Worm (Caenorhabditis elegans) whole organism, mixed stage, embryonic: Measurements from ENCODE around the gene chd-3.

ENCODE experiments used
- M03D4.4 ChIP-seq: sonication (generic microtip); optimal IDR thresholded peaks from 2 replicates; lab custom pipeline; 2017; ENCODE audit warnings: mild to moderate bottlenecking, missing genetic modification characterization, missing compliant biosample characterization
- bed-3 ChIP-seq: fragments of 200-800 bp; sonication (Bioruptor generic); optimal IDR thresholded peaks from 3 replicates; lab custom pipeline; 2018; ENCODE audit warnings: mild to moderate bottlenecking, missing genetic modification characterization, moderate library complexity, missing compliant biosample characterization
- blmp-1 ChIP-seq: fragments of 150-350 bp; optimal IDR thresholded peaks from 2 replicates; lab custom pipeline; 2014; ENCODE audit warnings: missing biosample characterization, missing genetic modification characterization
- ceh-39 ChIP-seq: fragments of 150-350 bp; optimal IDR thresholded peaks from 2 replicates; lab custom pipeline; 2014; ENCODE audit warnings: missing biosample characterization, missing genetic modification characterization
- ceh-43 ChIP-seq: fragments of 200-800 bp; sonication (Bioruptor generic); optimal IDR thresholded peaks from 2 replicates; lab custom pipeline; 2018; ENCODE audit warnings: mild to moderate bottlenecking, missing genetic modification characterization, moderate library complexity, missing compliant biosample characterization
- ceh-83 ChIP-seq: fragments of 200-800 bp; sonication (Bioruptor generic); optimal IDR thresholded peaks from 2 replicates; lab custom pipeline; 2018; ENCODE audit warnings: mild to moderate bottlenecking, missing genetic modification characterization, missing compliant biosample characterization
- cnd-1 ChIP-seq: fragments of 200-800 bp; sonication (Bioruptor generic); optimal IDR thresholded peaks from 2 replicates; lab custom pipeline; 2018; ENCODE audit warnings: mild to moderate bottlenecking, missing genetic modification characterization, missing compliant biosample characterization
- drap-1 ChIP-seq: fragments of 200-800 bp; sonication (Bioruptor generic); optimal IDR thresholded peaks from 3 replicates; lab custom pipeline; 2018; ENCODE audit warnings: mild to moderate bottlenecking, missing genetic modification characterization, missing compliant biosample characterization
- elt-1 ChIP-seq: sonication (generic microtip); optimal IDR thresholded peaks from 2 replicates; lab custom pipeline; 2017; ENCODE audit warnings: missing genetic modification characterization, mild to moderate bottlenecking, missing compliant biosample characterization, antibody characterized with exemption, moderate library complexity, borderline replicate concordance; ENCODE audit not compliant: insufficient read depth
- elt-3 ChIP-seq: fragments of 150-350 bp; optimal IDR thresholded peaks from 2 replicates; lab custom pipeline; 2014; ENCODE audit warnings: missing biosample characterization, missing genetic modification characterization
- flh-1 ChIP-seq: fragments of 200-800 bp; sonication (Bioruptor generic); optimal IDR thresholded peaks from 2 replicates; lab custom pipeline; 2018; ENCODE audit warnings: mild to moderate bottlenecking, missing genetic modification characterization, moderate library complexity, missing compliant biosample characterization
- ham-2 ChIP-seq: fragments of 200-800 bp; sonication (Bioruptor generic); optimal IDR thresholded peaks from 2 replicates; lab custom pipeline; 2018; ENCODE audit warnings: mild to moderate bottlenecking, missing genetic modification characterization, missing compliant biosample characterization
- hlh-1 ChIP-seq: fragments of 150-350 bp; optimal IDR thresholded peaks from 2 replicates; lab custom pipeline; 2014; ENCODE audit warnings: missing biosample characterization, missing genetic modification reagents, missing genetic modification characterization
- lin-13 ChIP-seq: fragments of 150-350 bp; optimal IDR thresholded peaks from 2 replicates; lab custom pipeline; 2014; ENCODE audit warnings: missing biosample characterization, missing genetic modification characterization
- lin-32 ChIP-seq: fragments of 200-800 bp; sonication (Bioruptor generic); optimal IDR thresholded peaks from 2 replicates; lab custom pipeline; 2018; ENCODE audit warnings: mild to moderate bottlenecking, missing genetic modification characterization, missing compliant biosample characterization
- lsy-2 ChIP-seq: fragments of 150-350 bp; optimal IDR thresholded peaks from 2 replicates; lab custom pipeline; 2014; ENCODE audit warnings: missing biosample characterization, missing genetic modification characterization
- mab-5 ChIP-seq: fragments of 150-350 bp; optimal IDR thresholded peaks from 2 replicates; lab custom pipeline; 2014; ENCODE audit warnings: missing biosample characterization, missing genetic modification characterization
- mep-1 ChIP-seq: fragments of 150-350 bp; optimal IDR thresholded peaks from 2 replicates; lab custom pipeline; 2017; ENCODE audit warnings: missing biosample characterization, missing genetic modification reagents, missing genetic modification characterization, inconsistent platforms
- mls-2 ChIP-seq: sonication (generic microtip); optimal IDR thresholded peaks from 2 replicates; lab custom pipeline; 2016; ENCODE audit warnings: mild to moderate bottlenecking, missing genetic modification characterization, moderate library complexity, missing compliant biosample characterization
- nhr-12 ChIP-seq: fragments of 150-350 bp; optimal IDR thresholded peaks from 2 replicates; lab custom pipeline; 2014; ENCODE audit warnings: missing biosample characterization, missing genetic modification characterization
- nhr-2 ChIP-seq: fragments of 150-350 bp; optimal IDR thresholded peaks from 2 replicates; lab custom pipeline; 2014; ENCODE audit warnings: missing biosample characterization, missing genetic modification characterization
- nhr-237 ChIP-seq: fragments of 150-350 bp; optimal IDR thresholded peaks from 2 replicates; lab custom pipeline; 2014; ENCODE audit warnings: missing biosample characterization, missing genetic modification characterization
- nhr-28 ChIP-seq: fragments of 150-350 bp; optimal IDR thresholded peaks from 2 replicates; lab custom pipeline; 2014; ENCODE audit warnings: missing biosample characterization, missing genetic modification characterization
- nhr-76 ChIP-seq: sonication (generic microtip); optimal IDR thresholded peaks from 2 replicates; lab custom pipeline; 2017; ENCODE audit warnings: missing biosample characterization, missing genetic modification characterization
- pha-4 ChIP-seq: fragments of 150-350 bp; optimal IDR thresholded peaks from 2 replicates; lab custom pipeline; 2018; ENCODE audit warnings: missing biosample characterization, missing genetic modification reagents, missing genetic modification characterization
- sem-2 ChIP-seq: fragments of 200-800 bp; sonication (Bioruptor generic); optimal IDR thresholded peaks from 2 replicates; lab custom pipeline; 2018; ENCODE audit warnings: mild to moderate bottlenecking, missing genetic modification characterization, missing compliant biosample characterization
- snpc-4 ChIP-seq: fragments of 150-350 bp; optimal IDR thresholded peaks from 2 replicates; lab custom pipeline; 2014; ENCODE audit warnings: missing biosample characterization, missing genetic modification characterization
- sptf-1 ChIP-seq: sonication (generic microtip); optimal IDR thresholded peaks from 2 replicates; lab custom pipeline; 2017; ENCODE audit warnings: mild to moderate bottlenecking, missing genetic modification characterization, moderate library complexity, missing compliant biosample characterization
- tbx-8 ChIP-seq: fragments of 200-800 bp; sonication (Bioruptor generic); optimal IDR thresholded peaks from 2 replicates; lab custom pipeline; 2018; ENCODE audit warnings: mild to moderate bottlenecking, missing genetic modification characterization, moderate library complexity, missing compliant biosample characterization
- unc-120 ChIP-seq: sonication (generic microtip); optimal IDR thresholded peaks from 2 replicates; lab custom pipeline; 2017; ENCODE audit warnings: missing genetic modification characterization, missing compliant biosample characterization; ENCODE audit not compliant: poor library complexity, severe bottlenecking
- unc-39 ChIP-seq: fragments of 150-350 bp; optimal IDR thresholded peaks from 2 replicates; lab custom pipeline; 2014; ENCODE audit warnings: missing biosample characterization, missing genetic modification characterization
- unc-62 ChIP-seq: fragments of 150-350 bp; optimal IDR thresholded peaks from 2 replicates; lab custom pipeline; 2014; ENCODE audit warnings: missing biosample characterization, missing genetic modification reagents, missing genetic modification characterization
- zip-8 ChIP-seq: fragments of 150-350 bp; optimal IDR thresholded peaks from 2 replicates; lab custom pipeline; 2014; ENCODE audit warnings: missing biosample characterization, missing genetic modification characterization
- ztf-11 ChIP-seq: fragments of 150-350 bp; optimal IDR thresholded peaks from 2 replicates; lab custom pipeline; 2014; ENCODE audit warnings: missing biosample characterization, missing genetic modification characterization

chd-3 gene

ce11 chrX:12873688-12874364 is 21.4 kb upstream of the chd-3 start:
- TF ChIP-seq snpc-4 = no peak
- no peak for TF ChIP-seq pha-4 (tag; lab: Kevin White, UChicago)
- TF ChIP-seq nhr-28 (tag; lab: Kevin White, UChicago) = no peak
- TF ChIP-seq ceh-83 (GFP tag; lab: Kevin White, UChicago) = no peak
- no peak for TF ChIP-seq mls-2 (tag; lab: Kevin White, UChicago)
- TF ChIP-seq unc-39 = no peak
- no peak for TF ChIP-seq elt-1 (tag; lab: Kevin White, UChicago)

- TF ChIP-seq ceh-39 (no peak), drap-1 (GFP tag; lab: Kevin White, UChicago) (peak; percentile 13), M03D4.4 (no peak), nhr-28 (tag; lab: Kevin White, UChicago) (no peak), snpc-4 (no peak), blmp-1 (tag; lab: Kevin White, UChicago) (no peak), lin-32 (no peak), ceh-83 (GFP tag; lab: Kevin White, UChicago) (no peak), pha-4 (tag; lab: Kevin White, UChicago) (no peak), elt-1 (tag; lab: Kevin White, UChicago) (peak; percentile 46), sptf-1 (peak; percentile 17), unc-62 (GFP tag; lab: Kevin White, UChicago) (peak; percentile 37), nhr-76 (no peak), bed-3 (no peak), zip-8 (tag; lab: Kevin White, UChicago) (no peak), tbx-8 (GFP tag; lab: Kevin White, UChicago) (no peak), cnd-1 (tag; lab: Kevin White, UChicago) (no peak), sem-2 (GFP tag; lab: Kevin White, UChicago) (no peak), lin-13 (no peak), mls-2 (tag; lab: Kevin White, UChicago) (no peak), hlh-1 (tag; lab: Kevin White, UChicago) (peak; percentile 52), mab-5 (tag; lab: Kevin White, UChicago) (no peak), ceh-43 (GFP tag; lab: Kevin White, UChicago) (no peak), elt-3 (peak; percentile 76), nhr-12 (tag; lab: Kevin White, UChicago) (no peak), flh-1 (GFP tag; lab: Kevin White, UChicago) (no peak), unc-39 (no peak), mep-1 (tag; lab: Kevin White, UChicago) (no peak), lsy-2 (tag; lab: Kevin White, UChicago) (no peak), ham-2 (GFP tag; lab: Kevin White, UChicago) (peak; percentile 50), nhr-237 (tag; lab: Kevin White, UChicago) (no peak), nhr-2 (no peak), ztf-11 (tag; lab: Kevin White, UChicago) (no peak)
- TF ChIP-seq, all 35 proteins: peak for 7
Observed at ce11 chrX:12872022-12872888, 19.9 kb upstream of the chd-3 start.

ce11 chrX:12869827-12870394 is 17.5 kb upstream of the chd-3 start:
- no peak for TF ChIP-seq unc-120 (tag; lab: Kevin White, UChicago)
- TF ChIP-seq zip-8 (tag; lab: Kevin White, UChicago) = no peak
- peak; percentile 19 for TF ChIP-seq hlh-1 (tag; lab: Kevin White, UChicago)
- TF ChIP-seq, all 35 proteins: peak for 1
